Fruit fly (Drosophila melanogaster) whole organism, embryonic: ENCODE data around the gene flfl.
A peak's percentile ranks its signal among the peaks of the same experiment; 100 is the strongest.

Experiments used
- Abd-B ChIP-seq: fragments of 200-800 bp; sonication (Bioruptor generic); optimal IDR thresholded peaks from 2 replicates; lab custom pipeline; 2018; ENCODE audit warnings: missing biosample characterization, mild to moderate bottlenecking, missing genetic modification characterization, moderate library complexity
- CG10431 ChIP-seq: fragments of 200-800 bp; sonication (Bioruptor generic); optimal IDR thresholded peaks from 3 replicates; lab custom pipeline; 2018; ENCODE audit warnings: missing biosample characterization, mild to moderate bottlenecking, missing genetic modification characterization
- CG10654 ChIP-seq: fragments of 200-800 bp; sonication (Bioruptor generic); optimal IDR thresholded peaks from 2 replicates; lab custom pipeline; 2016; ENCODE audit warnings: missing biosample characterization, missing genetic modification characterization
- CG10979 ChIP-seq: fragments of 200-800 bp; sonication (Bioruptor generic); optimal IDR thresholded peaks from 2 replicates; lab custom pipeline; 2018; ENCODE audit warnings: missing biosample characterization, mild to moderate bottlenecking, missing genetic modification characterization, moderate library complexity
- CG11456 ChIP-seq: fragments of 200-800 bp; sonication (Bioruptor generic); IDR thresholded peaks from 3 replicates; pipeline ENCODE4 v1.3.6; 2022; ENCODE audit warnings: missing biosample characterization, missing genetic modification characterization
- CG12659 ChIP-seq: fragments of 200-800 bp; sonication (Bioruptor generic); optimal IDR thresholded peaks from 3 replicates; lab custom pipeline; 2017; ENCODE audit warnings: mild to moderate bottlenecking, missing biosample characterization, missing genetic modification reagents, missing genetic modification characterization
- CG12769 ChIP-seq: fragments of 200-800 bp; sonication (Bioruptor generic); optimal IDR thresholded peaks from 2 replicates; lab custom pipeline; 2019; ENCODE audit warnings: missing biosample characterization, mild to moderate bottlenecking, missing genetic modification characterization, moderate library complexity
- CG14710 ChIP-seq: fragments of 200-800 bp; sonication (Bioruptor generic); optimal IDR thresholded peaks from 3 replicates; lab custom pipeline; 2019; ENCODE audit warnings: missing biosample characterization, mild to moderate bottlenecking, missing genetic modification characterization, moderate library complexity
- CG15601 ChIP-seq: fragments of 200-800 bp; sonication (Bioruptor generic); optimal IDR thresholded peaks from 3 replicates; lab custom pipeline; 2019; ENCODE audit warnings: missing biosample characterization, mild to moderate bottlenecking, missing genetic modification characterization, moderate library complexity
- CG1832 ChIP-seq: fragments of 200-800 bp; sonication (Bioruptor generic); optimal IDR thresholded peaks from 2 replicates; lab custom pipeline; 2017; ENCODE audit warnings: missing biosample characterization, mild to moderate bottlenecking, missing genetic modification characterization, inconsistent platforms
- CG2678 ChIP-seq: fragments of 200-800 bp; sonication (Bioruptor generic); optimal IDR thresholded peaks from 3 replicates; lab custom pipeline; 2019; ENCODE audit warnings: missing biosample characterization, mild to moderate bottlenecking, missing genetic modification characterization, moderate library complexity
- CG2889 ChIP-seq: fragments of 200-800 bp; sonication (Bioruptor generic); IDR thresholded peaks from 3 replicates; pipeline ENCODE4 v1.3.6; 2022; ENCODE audit warnings: missing biosample characterization, missing genetic modification characterization
- CG3163 ChIP-seq: fragments of 200-800 bp; sonication (Bioruptor generic); optimal IDR thresholded peaks from 3 replicates; lab custom pipeline; 2016; ENCODE audit warnings: missing biosample characterization, missing genetic modification characterization
- CG32767 ChIP-seq: fragments of 200-800 bp; sonication (Bioruptor generic); IDR thresholded peaks from 2 replicates; pipeline ENCODE4 v1.3.6; 2022; ENCODE audit warnings: missing biosample characterization, missing genetic modification characterization
- CG32772 ChIP-seq: fragments of 200-800 bp; sonication (Bioruptor generic); IDR thresholded peaks from 2 replicates; pipeline ENCODE4 v1.3.6; 2022; ENCODE audit warnings: missing biosample characterization, missing genetic modification characterization
- CG33213 ChIP-seq: fragments of 200-800 bp; sonication (Bioruptor generic); optimal IDR thresholded peaks from 3 replicates; lab custom pipeline; 2016; ENCODE audit warnings: missing biosample characterization, missing genetic modification characterization
- CG5245 ChIP-seq: fragments of 200-800 bp; sonication (Bioruptor generic); optimal IDR thresholded peaks from 3 replicates; lab custom pipeline; 2016; ENCODE audit warnings: missing biosample characterization, missing genetic modification characterization
- CG6272 ChIP-seq: fragments of 200-800 bp; sonication (Bioruptor generic); IDR thresholded peaks from 2 replicates; pipeline ENCODE4 v1.3.6; 2022; ENCODE audit warnings: missing biosample characterization, missing genetic modification characterization
- CG6683 ChIP-seq: fragments of 200-800 bp; sonication (Bioruptor generic); optimal IDR thresholded peaks from 2 replicates; lab custom pipeline; 2017; ENCODE audit warnings: missing biosample characterization, mild to moderate bottlenecking, missing genetic modification characterization, missing genetic modification reagents
- CG8089 ChIP-seq: fragments of 200-800 bp; sonication (Bioruptor generic); optimal IDR thresholded peaks from 3 replicates; lab custom pipeline; 2016; ENCODE audit warnings: missing biosample characterization, missing genetic modification characterization
- CG8290 ChIP-seq, 3 experiments: fragments of 200-800 bp; sonication (Bioruptor generic); optimal IDR thresholded peaks; 2 replicates each; lab custom pipeline; 2016 to 2019; ENCODE audit warnings: missing biosample characterization in 3 of 3, missing genetic modification characterization in 3 of 3, mild to moderate bottlenecking in 2 of 3, moderate library complexity in 1 of 3
- CG8359 ChIP-seq: fragments of 200-800 bp; sonication (Bioruptor generic); optimal IDR thresholded peaks from 2 replicates; lab custom pipeline; 2017; ENCODE audit warnings: missing biosample characterization, mild to moderate bottlenecking, missing genetic modification characterization, borderline replicate concordance
- CG8944 ChIP-seq: fragments of 200-800 bp; sonication (Bioruptor generic); optimal IDR thresholded peaks from 3 replicates; lab custom pipeline; 2016; ENCODE audit warnings: missing biosample characterization, missing genetic modification characterization
- CG9727 ChIP-seq: fragments of 200-800 bp; sonication (Bioruptor generic); optimal IDR thresholded peaks from 3 replicates; lab custom pipeline; 2017; ENCODE audit warnings: missing biosample characterization, mild to moderate bottlenecking, missing genetic modification characterization
- Doc2 ChIP-seq: fragments of 200-800 bp; sonication (Bioruptor generic); IDR thresholded peaks from 2 replicates; pipeline ENCODE4 v1.3.6; 2022; ENCODE audit warnings: missing biosample characterization, missing genetic modification characterization
- E2f1 ChIP-seq: fragments of 200-800 bp; sonication (Bioruptor generic); IDR thresholded peaks from 2 replicates; pipeline ENCODE4 v1.3.6; 2022; ENCODE audit warnings: missing biosample characterization, missing genetic modification characterization
- Ets65A ChIP-seq: fragments of 200-800 bp; sonication (Bioruptor generic); peaks from one replicate; lab custom pipeline; 2016; ENCODE audit warnings: missing biosample characterization, missing genetic modification characterization
- Ets97D ChIP-seq: fragments of 200-800 bp; sonication (Bioruptor generic); optimal IDR thresholded peaks from 3 replicates; lab custom pipeline; 2016; ENCODE audit warnings: missing biosample characterization, missing genetic modification characterization
- Fer3 ChIP-seq: fragments of 200-800 bp; sonication (Bioruptor generic); optimal IDR thresholded peaks from 2 replicates; lab custom pipeline; 2018; ENCODE audit warnings: missing biosample characterization, mild to moderate bottlenecking, missing genetic modification characterization, moderate library complexity
- H15 ChIP-seq: fragments of 200-800 bp; sonication (Bioruptor generic); IDR thresholded peaks from 3 replicates; pipeline ENCODE4 v1.3.6; 2022; ENCODE audit warnings: missing biosample characterization, missing genetic modification characterization
- Hsf ChIP-seq: fragments of 200-800 bp; sonication (Bioruptor generic); optimal IDR thresholded peaks from 3 replicates; lab custom pipeline; 2016; ENCODE audit warnings: missing biosample characterization, missing genetic modification characterization
- PHDP ChIP-seq: fragments of 200-800 bp; sonication (Bioruptor generic); optimal IDR thresholded peaks from 3 replicates; lab custom pipeline; 2018; ENCODE audit warnings: missing biosample characterization, mild to moderate bottlenecking, missing genetic modification characterization, moderate library complexity
- Sin3A ChIP-seq: fragments of >200 bp; optimal IDR thresholded peaks from 2 replicates; lab custom pipeline; 2018
- Sry-δ ChIP-seq: fragments of 200-800 bp; sonication (Bioruptor generic); optimal IDR thresholded peaks from 2 replicates; lab custom pipeline; 2016; ENCODE audit warnings: missing biosample characterization, missing genetic modification characterization
- Xbp1 ChIP-seq: fragments of 200-800 bp; sonication (Bioruptor generic); optimal IDR thresholded peaks from 3 replicates; lab custom pipeline; 2016; ENCODE audit warnings: missing biosample characterization, mild to moderate bottlenecking, missing genetic modification characterization
- YL-1 ChIP-seq: fragments of 200-800 bp; sonication (Bioruptor generic); optimal IDR thresholded peaks from 3 replicates; lab custom pipeline; 2017; ENCODE audit warnings: missing biosample characterization, mild to moderate bottlenecking, missing genetic modification characterization
- al ChIP-seq: fragments of 200-800 bp; sonication (Bioruptor generic); IDR thresholded peaks from 2 replicates; pipeline ENCODE4 v1.3.6; 2022; ENCODE audit warnings: missing biosample characterization, missing genetic modification characterization
- amos ChIP-seq: fragments of 200-800 bp; sonication (Bioruptor generic); IDR thresholded peaks from 2 replicates; pipeline ENCODE4 v1.3.6; 2022; ENCODE audit warnings: missing biosample characterization, missing genetic modification characterization; ENCODE audit not compliant: partially characterized antibody
- danr ChIP-seq: fragments of 200-800 bp; sonication (Bioruptor generic); IDR thresholded peaks from 2 replicates; pipeline ENCODE4 v1.3.6; 2022; ENCODE audit warnings: missing biosample characterization, missing genetic modification characterization
- fd64A ChIP-seq: fragments of 200-800 bp; sonication (Bioruptor generic); optimal IDR thresholded peaks from 3 replicates; lab custom pipeline; 2018; ENCODE audit warnings: missing biosample characterization, mild to moderate bottlenecking, missing genetic modification characterization
- grau ChIP-seq: fragments of 200-800 bp; optimal IDR thresholded peaks from 3 replicates; lab custom pipeline; 2019; ENCODE audit warnings: missing biosample characterization, mild to moderate bottlenecking, missing genetic modification characterization, moderate library complexity
- hth ChIP-seq: fragments of >200 bp; optimal IDR thresholded peaks from 2 replicates; lab custom pipeline; 2017; ENCODE audit warnings: inconsistent platforms
- inv ChIP-seq: fragments of 200-800 bp; sonication (Bioruptor generic); IDR thresholded peaks from 2 replicates; pipeline ENCODE4 v1.3.6; 2022; ENCODE audit warnings: missing biosample characterization, missing genetic modification characterization; ENCODE audit not compliant: partially characterized antibody
- kay ChIP-seq: fragments of 200-800 bp; sonication (Bioruptor generic); optimal IDR thresholded peaks from 2 replicates; lab custom pipeline; 2016; ENCODE audit warnings: missing biosample characterization, missing genetic modification characterization
- lola ChIP-seq, 3 experiments: fragments of >200 bp in 2 of 3; fragments of 200-800 bp in 1 of 3; sonication (Bioruptor generic) in 1 of 3; optimal IDR thresholded peaks; 2 replicates each; lab custom pipeline; 2017 to 2019; ENCODE audit warnings: missing biosample characterization in 3 of 3, missing genetic modification characterization in 3 of 3, mild to moderate bottlenecking in 1 of 3, moderate library complexity in 1 of 3
- nerfin-1 ChIP-seq: fragments of 200-800 bp; sonication (Bioruptor generic); optimal IDR thresholded peaks from 3 replicates; lab custom pipeline; 2019; ENCODE audit warnings: missing biosample characterization, mild to moderate bottlenecking, missing genetic modification characterization, moderate library complexity
- pita ChIP-seq: fragments of 200-800 bp; sonication (Bioruptor generic); optimal IDR thresholded peaks from 2 replicates; lab custom pipeline; 2017; ENCODE audit warnings: missing biosample characterization, mild to moderate bottlenecking, missing genetic modification characterization
- slbo ChIP-seq: fragments of 200-800 bp; sonication (Bioruptor generic); IDR thresholded peaks from 2 replicates; pipeline ENCODE4 v1.3.6; 2022; ENCODE audit warnings: missing biosample characterization, missing genetic modification characterization
- slp2 ChIP-seq: fragments of 200-800 bp; sonication (Bioruptor generic); optimal IDR thresholded peaks from 2 replicates; lab custom pipeline; 2016; ENCODE audit warnings: missing biosample characterization, missing genetic modification characterization
- zen2 ChIP-seq: fragments of 200-800 bp; sonication (Bioruptor generic); IDR thresholded peaks from 3 replicates; pipeline ENCODE4 v1.3.6; 2022; ENCODE audit warnings: missing biosample characterization, missing genetic modification characterization; ENCODE audit not compliant: partially characterized antibody

flfl gene

dm6 chr3R:13715012-13715673 lies 31.4 kb downstream of the flfl start, which contains the start of gene kmr (continued):
- peak; percentile 22 for TF ChIP-seq CG8359 (GFP tag; lab: Kevin White, UChicago)
- peak; percentile 3 for TF ChIP-seq CG9727 (GFP tag; lab: Kevin White, UChicago)
- no peak for TF ChIP-seq E2f1 (GFP tag; lab: Robert Waterston, UW)
- no peak for TF ChIP-seq Ets97D (GFP tag; lab: Kevin White, UChicago)
- TF ChIP-seq PHDP (tag; lab: Kevin White, UChicago) = peak; percentile 41
- no peak for TF ChIP-seq slbo (GFP tag; lab: Robert Waterston, UW)
- TF ChIP-seq CG2889 (GFP tag; lab: Robert Waterston, UW) = no peak
- peak; percentile 29 for TF ChIP-seq CG10431 (GFP tag; lab: Kevin White, UChicago)
- TF ChIP-seq Xbp1 (GFP tag; lab: Kevin White, UChicago) = no peak
- no peak for TF ChIP-seq Sin3A
- TF ChIP-seq CG11456 (GFP tag; lab: Robert Waterston, UW) = no peak
- no peak for TF ChIP-seq CG32767 (GFP tag; lab: Robert Waterston, UW)
- TF ChIP-seq CG10654 (GFP tag; lab: Kevin White, UChicago) = no peak
- peak; percentile 23 for TF ChIP-seq CG2678 (tag; lab: Kevin White, UChicago)
- TF ChIP-seq nerfin-1 = peak; percentile 53
- TF ChIP-seq CG8089 (GFP tag; lab: Kevin White, UChicago) = peak; percentile 15
- no peak for TF ChIP-seq danr
- no peak for TF ChIP-seq Ets65A (GFP tag; lab: Kevin White, UChicago)
- no peak for TF ChIP-seq hth (lab: Kevin White, UChicago)
- peak; percentile 24 for TF ChIP-seq CG12659 (GFP tag; lab: Kevin White, UChicago)
- TF ChIP-seq CG12769 (tag; lab: Kevin White, UChicago) = peak; percentile 54
- TF ChIP-seq amos = peak; percentile 43; the same call in 1 of the 2 replicates
- TF ChIP-seq lola (GFP tag; optimal IDR thresholded peaks at IDR 0.05; lab: Kevin White, UChicago) = no peak
- no peak for TF ChIP-seq YL-1 (GFP tag; lab: Kevin White, UChicago)
- TF ChIP-seq CG32772 = no peak
- 0 out of 2 replicates have a peak, but pooled peaks have one; percentile 14 for TF ChIP-seq inv (GFP tag; lab: Robert Waterston, UW)
- no peak for TF ChIP-seq CG8944 (GFP tag; lab: Kevin White, UChicago)
- TF ChIP-seq Hsf (GFP tag; lab: Kevin White, UChicago) = no peak
- TF ChIP-seq CG10979 (tag; lab: Kevin White, UChicago) = no peak
- no peak for TF ChIP-seq zen2 (GFP tag; lab: Robert Waterston, UW)
- TF ChIP-seq Sry-δ (GFP tag; lab: Kevin White, UChicago) = no peak
- no peak for TF ChIP-seq pita
- no peak for TF ChIP-seq CG14710 (tag; lab: Kevin White, UChicago)
- TF ChIP-seq CG5245 (GFP tag; lab: Kevin White, UChicago) = no peak
- no peak for TF ChIP-seq CG6272 (GFP tag; lab: Robert Waterston, UW)
- no peak for TF ChIP-seq CG1832 (GFP tag; lab: Kevin White, UChicago)
- no peak for TF ChIP-seq CG6683 (GFP tag; lab: Kevin White, UChicago)
- TF ChIP-seq CG3163 (GFP tag; lab: Kevin White, UChicago) = peak; percentile 13
- no peak for TF ChIP-seq Abd-B (GFP tag; lab: Kevin White, UChicago)
- TF ChIP-seq CG15601 = peak; percentile 42
- TF ChIP-seq Fer3 (tag; lab: Kevin White, UChicago) = peak; percentile 31
- TF ChIP-seq CG8290 (GFP tag; optimal IDR thresholded peaks at IDR 0.05; lab: Kevin White, UChicago) = no peak
- TF ChIP-seq CG8290 (tag; optimal IDR thresholded peaks at IDR 0.05; lab: Kevin White, UChicago) = peak in 1 of 2 experiments; percentile 43
- TF ChIP-seq H15 (GFP tag; lab: Robert Waterston, UW) = no peak
- peak; percentile 22 for TF ChIP-seq CG33213
- TF ChIP-seq slp2 (GFP tag; lab: Kevin White, UChicago) = no peak
- TF ChIP-seq Doc2 (GFP tag; lab: Robert Waterston, UW) = no peak
- peak; percentile 29 for TF ChIP-seq grau (tag; lab: Kevin White, UChicago)
- no peak for TF ChIP-seq fd64A
- TF ChIP-seq kay = no peak
- TF ChIP-seq al (GFP tag; lab: Robert Waterston, UW) = no peak
